Fruit fly (Drosophila melanogaster) whole organism, embryonic: ENCODE measurements around the gene CG6136.

Experiments used
- Aef1 ChIP-seq: fragments of 200-800 bp; sonication (Bioruptor generic); IDR thresholded peaks from 3 replicates; pipeline ENCODE4 v1.3.6; 2022; ENCODE audit warnings: missing biosample characterization, missing genetic modification characterization
- Atf6 ChIP-seq: fragments of 200-800 bp; sonication (Bioruptor generic); IDR thresholded peaks from 2 replicates; pipeline ENCODE4 v1.3.6; 2022; ENCODE audit warnings: missing biosample characterization, missing genetic modification characterization
- CG10267 ChIP-seq: fragments of 200-800 bp; sonication (Bioruptor generic); optimal IDR thresholded peaks from 2 replicates; lab custom pipeline; 2018; ENCODE audit warnings: missing biosample characterization, mild to moderate bottlenecking, missing genetic modification characterization, moderate library complexity
- CG17361 ChIP-seq: fragments of 200-800 bp; sonication (Bioruptor generic); IDR thresholded peaks from 3 replicates; pipeline ENCODE4 v1.3.6; 2022; ENCODE audit warnings: missing biosample characterization, missing genetic modification characterization
- CG1792 ChIP-seq: fragments of 200-800 bp; sonication (Bioruptor generic); optimal IDR thresholded peaks from 2 replicates; lab custom pipeline; 2016; ENCODE audit warnings: missing biosample characterization, missing genetic modification characterization
- CG18262 ChIP-seq: fragments of 200-800 bp; optimal IDR thresholded peaks from 3 replicates; lab custom pipeline; 2019; ENCODE audit warnings: missing biosample characterization, mild to moderate bottlenecking, missing genetic modification characterization, moderate library complexity
- CG2120 ChIP-seq: fragments of 200-800 bp; sonication (Bioruptor generic); optimal IDR thresholded peaks from 3 replicates; lab custom pipeline; 2016; ENCODE audit warnings: missing biosample characterization, missing genetic modification characterization
- CG31388 ChIP-seq: fragments of 200-800 bp; sonication (Bioruptor generic); optimal IDR thresholded peaks from 2 replicates; lab custom pipeline; 2016; ENCODE audit warnings: missing biosample characterization, missing genetic modification characterization
- CG3407 ChIP-seq: fragments of 200-800 bp; sonication (Bioruptor generic); optimal IDR thresholded peaks from 2 replicates; lab custom pipeline; 2018; ENCODE audit warnings: missing biosample characterization, mild to moderate bottlenecking, missing genetic modification characterization
- CG6854 ChIP-seq: fragments of 200-800 bp; sonication (Bioruptor generic); optimal IDR thresholded peaks from 3 replicates; lab custom pipeline; 2017; ENCODE audit warnings: missing biosample characterization, mild to moderate bottlenecking, missing genetic modification characterization
- CG7745 ChIP-seq: fragments of 200-800 bp; sonication (Bioruptor generic); optimal IDR thresholded peaks from 2 replicates; lab custom pipeline; 2018; ENCODE audit warnings: missing biosample characterization, mild to moderate bottlenecking, missing genetic modification characterization, moderate library complexity
- CG7786 ChIP-seq: fragments of 200-800 bp; sonication (Bioruptor generic); optimal IDR thresholded peaks from 2 replicates; lab custom pipeline; 2016; ENCODE audit warnings: missing biosample characterization, missing genetic modification characterization
- CG9932 ChIP-seq: fragments of 200-800 bp; sonication (Bioruptor generic); IDR thresholded peaks from 2 replicates; pipeline ENCODE4 v1.3.6; 2022; ENCODE audit warnings: missing biosample characterization, missing genetic modification characterization
- CHES-1-like ChIP-seq: fragments of 200-800 bp; sonication (Bioruptor generic); optimal IDR thresholded peaks from 2 replicates; lab custom pipeline; 2016; ENCODE audit warnings: missing biosample characterization, missing genetic modification characterization
- CrebB ChIP-seq: fragments of 200-800 bp; sonication (Bioruptor generic); optimal IDR thresholded peaks from 3 replicates; lab custom pipeline; 2018; ENCODE audit warnings: missing biosample characterization, mild to moderate bottlenecking, missing genetic modification characterization
- Deaf1 ChIP-seq: fragments of 200-800 bp; optimal IDR thresholded peaks from 3 replicates; lab custom pipeline; 2019; ENCODE audit warnings: missing biosample characterization, mild to moderate bottlenecking, missing genetic modification characterization, moderate library complexity
- Elba2 ChIP-seq: fragments of 200-800 bp; sonication (Bioruptor generic); optimal IDR thresholded peaks from 3 replicates; lab custom pipeline; 2016; ENCODE audit warnings: missing biosample characterization, missing genetic modification characterization
- Fer3 ChIP-seq: fragments of 200-800 bp; sonication (Bioruptor generic); optimal IDR thresholded peaks from 2 replicates; lab custom pipeline; 2018; ENCODE audit warnings: missing biosample characterization, mild to moderate bottlenecking, missing genetic modification characterization, moderate library complexity
- GATAe ChIP-seq: fragments of 200-800 bp; sonication (Bioruptor generic); conservative IDR thresholded peaks from 2 replicates; pipeline ENCODE4 v1.3.6; 2022; ENCODE audit warnings: missing biosample characterization, missing genetic modification characterization
- H2.0 ChIP-seq: fragments of 200-800 bp; sonication (Bioruptor generic); IDR thresholded peaks from 2 replicates; pipeline ENCODE4 v1.3.6; 2022; ENCODE audit warnings: missing biosample characterization, missing genetic modification characterization
- HLH3B ChIP-seq: fragments of 200-800 bp; sonication (Bioruptor generic); IDR thresholded peaks from 2 replicates; pipeline ENCODE4 v1.3.6; 2022; ENCODE audit warnings: missing biosample characterization, missing genetic modification characterization
- HmgZ ChIP-seq: fragments of 200-800 bp; sonication (Bioruptor generic); optimal IDR thresholded peaks from 2 replicates; lab custom pipeline; 2018; ENCODE audit warnings: missing biosample characterization, mild to moderate bottlenecking, missing genetic modification characterization
- Med ChIP-seq: fragments of 200-800 bp; sonication (Bioruptor generic); peaks from one replicate; lab custom pipeline; 2016; ENCODE audit warnings: missing biosample characterization, missing genetic modification characterization, mild to moderate bottlenecking, inconsistent platforms, moderate library complexity
- Myb ChIP-seq: fragments of 200-800 bp; sonication (Bioruptor generic); optimal IDR thresholded peaks from 2 replicates; lab custom pipeline; 2016; ENCODE audit warnings: missing biosample characterization, missing genetic modification characterization
- PHDP ChIP-seq: fragments of 200-800 bp; sonication (Bioruptor generic); optimal IDR thresholded peaks from 3 replicates; lab custom pipeline; 2018; ENCODE audit warnings: missing biosample characterization, mild to moderate bottlenecking, missing genetic modification characterization, moderate library complexity
- Pdp1 ChIP-seq, 2 experiments: fragments of 200-800 bp; sonication (Bioruptor generic); optimal IDR thresholded peaks; 3 replicates each; lab custom pipeline; 2016; ENCODE audit warnings: missing biosample characterization in 2 of 2, missing genetic modification characterization in 2 of 2, mild to moderate bottlenecking in 1 of 2, moderate library complexity in 1 of 2
- Rx ChIP-seq: fragments of 200-800 bp; sonication (Bioruptor generic); IDR thresholded peaks from 2 replicates; pipeline ENCODE4 v1.3.6; 2022; ENCODE audit warnings: missing biosample characterization, missing genetic modification characterization
- Scr ChIP-seq: fragments of 200-800 bp; sonication (Bioruptor generic); IDR thresholded peaks from 2 replicates; pipeline ENCODE4 v1.3.6; 2022; ENCODE audit warnings: missing biosample characterization, missing genetic modification characterization; ENCODE audit not compliant: partially characterized antibody
- TFAM ChIP-seq: fragments of 200-800 bp; sonication (Bioruptor generic); optimal IDR thresholded peaks from 2 replicates; lab custom pipeline; 2017; ENCODE audit warnings: missing biosample characterization, missing genetic modification characterization, inconsistent platforms
- Taf1 ChIP-seq: fragments of 200-800 bp; sonication (Bioruptor generic); IDR thresholded peaks from 2 replicates; pipeline ENCODE4 v1.3.6; 2022; ENCODE audit warnings: missing biosample characterization, missing genetic modification characterization
- ara ChIP-seq: fragments of 200-800 bp; sonication (Bioruptor generic); IDR thresholded peaks from 2 replicates; pipeline ENCODE4 v1.3.6; 2022; ENCODE audit warnings: missing biosample characterization, missing genetic modification characterization
- bowl ChIP-seq: fragments of 200-800 bp; sonication (Bioruptor generic); IDR thresholded peaks from 2 replicates; pipeline ENCODE4 v1.3.6; 2022; ENCODE audit warnings: missing biosample characterization, missing genetic modification characterization
- disco-r ChIP-seq: fragments of 200-800 bp; sonication (Bioruptor generic); optimal IDR thresholded peaks from 2 replicates; lab custom pipeline; 2016; ENCODE audit warnings: missing biosample characterization, missing genetic modification characterization
- gcm2 ChIP-seq: fragments of 200-800 bp; sonication (Bioruptor generic); optimal IDR thresholded peaks from 2 replicates; lab custom pipeline; 2016; ENCODE audit warnings: missing biosample characterization, missing genetic modification characterization
- gfzf ChIP-seq: fragments of 200-800 bp; sonication (Bioruptor generic); optimal IDR thresholded peaks from 2 replicates; lab custom pipeline; 2016; ENCODE audit warnings: missing biosample characterization, mild to moderate bottlenecking, missing genetic modification characterization, moderate library complexity
- jigr1 ChIP-seq: fragments of 200-800 bp; sonication (Bioruptor generic); IDR thresholded peaks from 3 replicates; pipeline ENCODE4 v1.3.6; 2022; ENCODE audit warnings: missing biosample characterization, missing genetic modification characterization
- jumu ChIP-seq: fragments of 200-800 bp; sonication (Bioruptor generic); optimal IDR thresholded peaks from 3 replicates; lab custom pipeline; 2016; ENCODE audit warnings: missing biosample characterization, missing genetic modification characterization
- kay ChIP-seq: fragments of 200-800 bp; sonication (Bioruptor generic); optimal IDR thresholded peaks from 2 replicates; lab custom pipeline; 2016; ENCODE audit warnings: missing biosample characterization, missing genetic modification characterization
- lola ChIP-seq, 3 experiments: fragments of >200 bp in 2 of 3; fragments of 200-800 bp in 1 of 3; sonication (Bioruptor generic) in 1 of 3; optimal IDR thresholded peaks; 2 replicates each; lab custom pipeline; 2017 to 2019; ENCODE audit warnings: missing biosample characterization in 3 of 3, missing genetic modification characterization in 3 of 3, mild to moderate bottlenecking in 1 of 3, moderate library complexity in 1 of 3
- lov ChIP-seq, 2 experiments: fragments of 200-800 bp in 1 of 2; fragments of >200 bp in 1 of 2; sonication (Bioruptor generic) in 1 of 2; IDR thresholded peaks in 1 of 2; optimal IDR thresholded peaks in 1 of 2; 2 replicates in 1 of 2; 3 replicates in 1 of 2; pipeline versions ENCODE4 v1.3.6 to Lab custom; 2017 to 2022; ENCODE audit warnings: missing biosample characterization in 1 of 2, missing genetic modification characterization in 1 of 2
- nerfin-1 ChIP-seq: fragments of 200-800 bp; sonication (Bioruptor generic); optimal IDR thresholded peaks from 3 replicates; lab custom pipeline; 2019; ENCODE audit warnings: missing biosample characterization, mild to moderate bottlenecking, missing genetic modification characterization, moderate library complexity
- psq ChIP-seq: fragments of 200-800 bp; sonication (Bioruptor generic); optimal IDR thresholded peaks from 2 replicates; lab custom pipeline; 2017; ENCODE audit warnings: missing biosample characterization, missing genetic modification characterization
- pum ChIP-seq: fragments of 200-800 bp; sonication (Bioruptor generic); optimal IDR thresholded peaks from 2 replicates; lab custom pipeline; 2016; ENCODE audit warnings: missing biosample characterization, missing genetic modification characterization
- pzg ChIP-seq: fragments of 200-800 bp; sonication (Bioruptor generic); optimal IDR thresholded peaks from 3 replicates; lab custom pipeline; 2018; ENCODE audit warnings: missing biosample characterization, mild to moderate bottlenecking, missing genetic modification characterization, moderate library complexity
- seq ChIP-seq: fragments of 200-800 bp; sonication (Bioruptor generic); IDR thresholded peaks from 2 replicates; pipeline ENCODE4 v1.3.6; 2022; ENCODE audit warnings: missing biosample characterization, missing genetic modification characterization
- sim ChIP-seq: fragments of 200-800 bp; sonication (Bioruptor generic); IDR thresholded peaks from 2 replicates; pipeline ENCODE4 v1.3.6; 2022; ENCODE audit warnings: missing biosample characterization, missing genetic modification characterization
- sug ChIP-seq: fragments of 200-800 bp; optimal IDR thresholded peaks from 2 replicates; lab custom pipeline; 2019; ENCODE audit warnings: missing biosample characterization, mild to moderate bottlenecking, missing genetic modification characterization, moderate library complexity
- toy ChIP-seq: fragments of 200-800 bp; sonication (Bioruptor generic); IDR thresholded peaks from 2 replicates; pipeline ENCODE4 v1.3.6; 2022; ENCODE audit warnings: missing biosample characterization, missing genetic modification characterization
- zfh1 ChIP-seq: fragments of 200-800 bp; sonication (Bioruptor generic); IDR thresholded peaks from 3 replicates; pipeline ENCODE4 v1.3.6; 2022; ENCODE audit warnings: missing biosample characterization, missing genetic modification characterization

CG6136 gene

DNA sequence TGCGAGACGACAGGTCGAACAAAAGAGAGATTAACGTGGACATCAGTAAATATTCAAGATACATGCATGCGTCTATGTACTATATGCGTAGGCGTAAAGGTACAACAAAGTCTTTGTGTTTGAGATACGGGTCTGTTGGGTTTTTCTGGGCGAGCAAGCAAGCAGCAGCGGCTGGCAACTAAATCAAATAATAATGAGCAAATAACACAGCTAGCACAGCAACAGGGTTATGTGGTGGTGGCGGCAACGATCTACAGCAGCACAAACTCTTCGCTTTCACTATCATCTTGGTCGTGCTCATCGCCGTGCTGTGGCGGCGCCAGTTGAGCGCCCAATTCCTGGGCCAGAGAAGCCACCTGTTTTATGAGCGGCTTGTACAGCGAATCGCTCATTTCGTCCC lies 18.0 kb downstream of the CG6136 start (continued):
- TF ChIP-seq ara (GFP tag; lab: Robert Waterston, UW) (no peak), HLH3B (GFP tag; lab: Robert Waterston, UW) (no peak), CG6854 (GFP tag; lab: Kevin White, UChicago) (no peak), CG17361 (GFP tag; lab: Robert Waterston, UW) (no peak), toy (GFP tag; lab: Robert Waterston, UW) (no peak), seq (GFP tag; lab: Robert Waterston, UW) (no peak), Fer3 (tag; lab: Kevin White, UChicago) (no peak)

DNA sequence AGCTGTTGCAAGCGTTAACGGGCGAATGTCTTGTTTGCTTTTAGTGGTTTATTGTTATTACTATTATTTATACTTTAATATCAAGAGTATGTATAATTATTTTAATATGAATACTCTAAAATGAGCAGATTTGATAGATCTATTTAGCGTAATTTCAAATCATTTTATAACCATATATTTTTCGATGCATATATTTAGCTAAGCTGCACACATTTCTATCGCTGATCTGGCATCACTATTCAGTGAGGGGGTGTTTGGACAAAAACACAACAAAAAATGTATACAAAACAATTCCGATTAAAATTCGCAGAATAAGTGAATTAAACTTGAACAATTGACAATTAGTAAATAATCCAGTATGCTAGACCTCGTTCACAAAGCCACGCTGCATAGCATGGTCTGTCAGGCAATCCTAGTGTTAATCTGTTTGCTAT lies 21.0 kb downstream of the CG6136 start, which contains the start of the genes Trs33 and Tmtc4:
Gene Trs33 (minus strand): TSS at position 3 of the 434 bp plus-strand sequence.
Gene Tmtc4 (plus strand): TSS at position 233 of the 434 bp plus-strand sequence.
- TF ChIP-seq CG1792 (GFP tag; lab: Kevin White, UChicago) = no peak
- TF ChIP-seq Med (GFP tag; lab: Kevin White, UChicago) = peak; percentile 76
- TF ChIP-seq nerfin-1 = peak; percentile 46
- peak; percentile 50 for TF ChIP-seq CG18262 (tag; lab: Kevin White, UChicago)
- TF ChIP-seq CrebB (tag; lab: Kevin White, UChicago) = no peak
- TF ChIP-seq ara (GFP tag; lab: Robert Waterston, UW) = no peak
- TF ChIP-seq CG7745 (tag; lab: Kevin White, UChicago) = no peak
- TF ChIP-seq lov (optimal IDR thresholded peaks at IDR 0.05; lab: Kevin White, UChicago) = no peak
- TF ChIP-seq lov (GFP tag; IDR thresholded peaks at IDR 0.05; lab: Robert Waterston, UW) = no peak
- peak; percentile 51 for TF ChIP-seq PHDP (tag; lab: Kevin White, UChicago)
- TF ChIP-seq disco-r = no peak
- no peak for TF ChIP-seq gfzf
- TF ChIP-seq jumu (GFP tag; lab: Kevin White, UChicago) = no peak
- TF ChIP-seq Scr (GFP tag; lab: Robert Waterston, UW) = peak; percentile 33; the same call in 1 of the 2 replicates
- no peak for TF ChIP-seq kay (GFP tag; lab: Kevin White, UChicago)
- TF ChIP-seq pzg = peak; percentile 37
- no peak for TF ChIP-seq CG31388 (GFP tag; lab: Kevin White, UChicago)
- TF ChIP-seq lola (GFP tag; optimal IDR thresholded peaks at IDR 0.05; lab: Kevin White, UChicago) = peak in 1 of 3 experiments; percentile 40
- TF ChIP-seq sim = no peak
- no peak for TF ChIP-seq Taf1 (GFP tag; lab: Robert Waterston, UW)
- TF ChIP-seq psq = no peak
- TF ChIP-seq CG9932 (GFP tag; lab: Robert Waterston, UW) = peak; percentile 50; the same call in 1 of the 2 replicates
- peak; percentile 74 for TF ChIP-seq HmgZ (tag; lab: Kevin White, UChicago)
- TF ChIP-seq Elba2 (GFP tag; lab: Kevin White, UChicago) = no peak
- TF ChIP-seq sug (tag; lab: Kevin White, UChicago) = peak; percentile 74
- no peak for TF ChIP-seq CHES-1-like (GFP tag; lab: Kevin White, UChicago)
- TF ChIP-seq H2.0 (GFP tag; lab: Robert Waterston, UW) = no peak
- TF ChIP-seq pum (GFP tag; lab: Kevin White, UChicago) = no peak
- no peak for TF ChIP-seq Rx (GFP tag; lab: Robert Waterston, UW)
- no peak for TF ChIP-seq GATAe
- no peak for TF ChIP-seq Myb (GFP tag; lab: Kevin White, UChicago)
- TF ChIP-seq TFAM (GFP tag; lab: Kevin White, UChicago) = no peak
- peak; percentile 43; the same call in 2 of the 3 replicates for TF ChIP-seq Aef1 (GFP tag; lab: Robert Waterston, UW)
- no peak for TF ChIP-seq Atf6 (GFP tag; lab: Robert Waterston, UW)
- no peak for TF ChIP-seq Deaf1
- TF ChIP-seq zfh1 (GFP tag; lab: Robert Waterston, UW) = no peak; the same call in 2 of the 3 replicates
- peak; percentile 54 for TF ChIP-seq CG10267
- TF ChIP-seq gcm2 (GFP tag; lab: Kevin White, UChicago) = no peak
- TF ChIP-seq Pdp1 (GFP tag; optimal IDR thresholded peaks at IDR 0.05; lab: Kevin White, UChicago) = no peak
- no peak for TF ChIP-seq CG3407 (GFP tag; lab: Kevin White, UChicago)
- TF ChIP-seq CG2120 (GFP tag; lab: Kevin White, UChicago) = peak; percentile 56
- TF ChIP-seq bowl (GFP tag; lab: Robert Waterston, UW) = no peak
- TF ChIP-seq jigr1 = no peak
- no peak for TF ChIP-seq CG7786 (GFP tag; lab: Kevin White, UChicago)
- no peak for TF ChIP-seq HLH3B (GFP tag; lab: Robert Waterston, UW)
